Worm (Caenorhabditis elegans): ENCODE measurements around the gene leo-1.
A peak's percentile ranks its signal among the peaks of the same experiment; 100 is the strongest.

leo-1 gene

DNA sequence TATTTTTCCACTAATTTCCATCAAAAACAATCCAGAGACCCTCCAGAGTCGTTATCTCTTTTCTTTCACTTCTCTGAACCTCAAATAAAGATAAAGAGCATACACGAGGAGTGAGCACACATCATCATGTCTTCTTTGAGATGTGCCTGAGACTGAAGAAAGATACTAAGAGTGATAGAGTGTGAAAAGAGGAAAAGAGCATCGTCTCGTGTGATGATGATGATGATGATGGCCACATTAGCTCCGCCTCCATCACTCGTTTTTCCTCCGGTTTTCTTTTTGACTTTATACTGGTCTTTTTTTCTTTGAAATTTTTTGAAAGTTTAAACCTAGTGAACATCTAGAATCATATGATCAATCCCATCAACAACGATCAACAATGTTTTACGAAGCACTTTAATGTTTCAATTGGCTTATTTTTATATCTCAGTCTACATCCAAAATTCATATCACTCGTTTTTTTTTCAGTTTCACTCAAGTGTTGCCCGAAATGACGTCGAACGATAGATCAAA is 24.8 kb upstream of the leo-1 start, which contains the start of gene T01G1.2 (continued):
- TF ChIP-seq pqm-1 (tag; optimal IDR thresholded peaks at IDR 0.05): no peak
- TF ChIP-seq nhr-67 (tag; optimal IDR thresholded peaks at IDR 0.05): no peak
- TF ChIP-seq elt-2 (tag; optimal IDR thresholded peaks at IDR 0.05): no peak
- no peak for TF ChIP-seq ztf-11 (tag; optimal IDR thresholded peaks at IDR 0.05)
- TF ChIP-seq zag-1 (tag; optimal IDR thresholded peaks at IDR 0.05): no peak
- no peak for TF ChIP-seq lsy-12 (tag; optimal IDR thresholded peaks at IDR 0.05)
- TF ChIP-seq nhr-77 (tag; optimal IDR thresholded peaks at IDR 0.05): no peak
- TF ChIP-seq tbx-2 (tag; optimal IDR thresholded peaks at IDR 0.05): no peak
- no peak for TF ChIP-seq daf-12 (tag; optimal IDR thresholded peaks at IDR 0.05)
- TF ChIP-seq nhr-76 (tag; optimal IDR thresholded peaks at IDR 0.05): no peak
- no peak for TF ChIP-seq mml-1 (tag; optimal IDR thresholded peaks at IDR 0.05)
- TF ChIP-seq nhr-28 (tag; optimal IDR thresholded peaks at IDR 0.05): no peak
- TF ChIP-seq skn-1 (tag; optimal IDR thresholded peaks at IDR 0.05): peak; percentile 29
- TF ChIP-seq ZK546.5 (tag; optimal IDR thresholded peaks at IDR 0.05): no peak

DNA sequence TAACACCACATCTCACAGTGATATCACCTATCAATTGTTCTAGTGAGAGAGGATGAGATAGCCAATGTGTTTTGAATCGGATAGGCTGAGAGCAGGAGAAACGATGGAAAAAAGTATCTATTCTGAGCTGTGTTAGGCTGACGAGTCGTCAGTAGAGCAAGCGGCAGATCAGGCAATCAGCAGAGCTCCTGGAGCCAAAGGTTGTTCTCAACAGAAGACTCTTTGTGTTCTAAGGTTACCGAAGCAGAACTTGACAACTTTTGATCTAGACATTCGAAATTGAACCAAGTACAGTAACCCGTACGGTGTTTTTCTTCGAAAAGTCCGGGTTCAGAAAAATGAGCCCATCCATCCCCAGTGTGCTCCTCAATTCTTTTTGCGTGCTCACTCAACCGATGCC is 23.6 kb upstream of the leo-1 start:
- TF ChIP-seq nhr-11 (tag; optimal IDR thresholded peaks at IDR 0.05) (peak; percentile 8), ceh-9 (tag; optimal IDR thresholded peaks at IDR 0.05) (no peak), ztf-11 (tag; optimal IDR thresholded peaks at IDR 0.05) (no peak), eor-1 (tag; optimal IDR thresholded peaks at IDR 0.05) (no peak), ceh-16 (tag; optimal IDR thresholded peaks at IDR 0.05) (no peak)

DNA sequence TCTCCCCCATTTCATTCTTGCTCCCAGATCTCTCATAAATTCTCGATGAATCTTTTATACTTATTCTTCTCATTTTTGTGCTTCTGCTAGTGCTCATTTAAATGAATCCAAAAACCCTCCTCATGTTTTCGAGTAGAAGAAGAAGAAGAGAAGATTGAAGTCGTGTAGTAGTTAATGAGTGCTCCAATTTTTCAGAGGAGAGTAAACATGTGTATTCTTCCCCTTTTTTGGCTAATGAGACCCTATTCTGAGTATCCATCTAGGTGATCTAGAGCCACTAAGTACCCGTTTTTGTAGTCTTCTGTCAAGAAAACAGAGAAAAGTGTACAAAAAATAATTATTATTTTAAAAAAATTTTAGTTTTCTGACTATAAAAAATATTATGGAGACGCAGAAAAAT is 22.4 kb upstream of the leo-1 start:
- TF ChIP-seq zag-1 (tag; optimal IDR thresholded peaks at IDR 0.05) (no peak), pqm-1 (tag; optimal IDR thresholded peaks at IDR 0.05) (no peak), elt-1 (tag; optimal IDR thresholded peaks at IDR 0.05) (no peak)

DNA sequence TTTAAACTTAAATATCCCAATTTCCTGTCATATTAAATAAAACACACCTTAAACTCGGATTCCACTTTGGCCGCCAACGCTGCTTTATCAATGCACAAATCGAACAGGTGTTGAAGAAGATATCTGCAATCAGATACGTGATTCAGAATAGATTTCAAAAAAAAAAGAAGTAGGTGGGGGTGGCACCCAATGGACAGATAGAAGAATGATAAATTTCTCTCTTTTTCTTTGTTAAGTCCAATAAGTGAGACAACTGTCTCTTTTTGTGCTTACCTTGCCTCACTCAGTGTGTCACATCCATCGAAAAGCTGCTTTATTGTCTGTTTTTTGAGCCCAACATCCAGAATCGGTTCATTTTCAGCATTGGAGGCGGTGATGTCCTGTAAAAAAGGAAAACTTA is 21.6 kb upstream of the leo-1 start:
- TF ChIP-seq nhr-25 (tag; optimal IDR thresholded peaks at IDR 0.05) (no peak), nfya-1 (tag; optimal IDR thresholded peaks at IDR 0.05; ENCODE audit: insufficient read depth) (peak; percentile 13), lin-39 (tag; optimal IDR thresholded peaks at IDR 0.05) (peak; percentile 29)

DNA sequence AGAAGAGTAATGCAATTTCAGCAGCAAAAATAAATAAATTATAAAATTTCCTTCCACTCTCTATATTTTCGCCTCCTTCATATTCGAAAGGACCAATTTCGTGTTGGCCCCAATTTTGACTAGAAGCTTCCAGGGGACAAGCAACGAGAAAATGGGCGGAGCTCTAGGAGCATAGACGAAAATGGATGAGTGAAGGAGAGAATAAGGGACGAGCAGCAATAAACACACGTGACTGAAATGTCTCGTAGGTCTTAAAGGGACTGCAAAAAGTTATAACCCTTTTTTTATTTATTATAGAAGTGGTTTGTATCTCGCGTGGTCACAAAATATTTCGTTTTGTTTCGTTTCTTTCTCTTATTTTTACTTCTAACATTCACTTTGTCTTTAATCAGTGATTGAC is 20.6 kb upstream of the leo-1 start:
- peak; percentile 62 for TF ChIP-seq lin-39 (tag; optimal IDR thresholded peaks at IDR 0.05)
- TF ChIP-seq pqm-1 (tag; optimal IDR thresholded peaks at IDR 0.05): no peak
- no peak for TF ChIP-seq mml-1 (tag; optimal IDR thresholded peaks at IDR 0.05)
- TF ChIP-seq nhr-77 (tag; optimal IDR thresholded peaks at IDR 0.05): no peak
- TF ChIP-seq nfya-1 (tag; optimal IDR thresholded peaks at IDR 0.05; ENCODE audit: insufficient read depth): peak; percentile 41
- no peak for TF ChIP-seq ztf-11 (tag; optimal IDR thresholded peaks at IDR 0.05)

DNA sequence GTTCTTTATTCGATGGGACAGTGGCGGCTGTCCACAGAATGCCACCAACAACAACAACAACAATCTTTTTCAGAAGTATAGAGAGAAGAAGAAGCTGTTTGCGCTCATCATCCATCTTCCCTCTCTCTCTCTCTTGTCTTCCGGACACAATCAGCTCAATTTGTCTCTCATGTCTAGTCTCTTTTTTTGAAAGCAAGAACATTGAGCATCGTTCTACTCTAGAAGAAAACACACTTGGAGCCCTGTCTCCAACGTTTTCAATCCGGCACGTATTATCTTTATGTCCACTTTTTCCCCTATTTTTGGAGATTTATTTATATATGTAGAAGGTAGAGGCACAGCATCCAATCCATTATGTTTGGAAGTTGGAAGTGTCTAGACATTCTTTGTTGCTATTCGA is 19.7 kb upstream of the leo-1 start:
- TF ChIP-seq ztf-4 (tag; optimal IDR thresholded peaks at IDR 0.05) (no peak), lin-39 (tag; optimal IDR thresholded peaks at IDR 0.05) (peak; percentile 69)

DNA sequence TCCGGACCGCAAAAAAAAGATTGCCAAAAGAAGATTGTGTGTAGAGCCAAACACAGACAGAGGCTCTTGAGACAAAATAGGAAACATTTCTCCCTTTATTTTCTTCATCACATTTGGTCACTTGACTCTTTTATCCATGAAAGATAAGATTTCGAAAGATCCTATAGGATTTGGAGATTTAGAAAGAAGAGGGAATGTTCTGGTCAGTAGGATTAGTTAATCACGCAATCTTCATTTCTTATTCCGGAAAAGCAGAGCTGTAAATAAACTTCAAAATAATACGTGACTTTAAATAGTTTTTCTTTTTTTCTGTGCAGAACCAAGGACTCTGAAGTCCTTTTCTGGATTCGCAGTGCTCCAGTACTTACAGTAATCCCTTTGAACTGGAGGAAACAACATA is 18.1 kb upstream of the leo-1 start:
- no peak for TF ChIP-seq nhr-67 (tag; optimal IDR thresholded peaks at IDR 0.05)
- TF ChIP-seq ceh-82 (tag; optimal IDR thresholded peaks at IDR 0.05): no peak
- peak; percentile 7 for TF ChIP-seq nfya-1 (tag; optimal IDR thresholded peaks at IDR 0.05; ENCODE audit: insufficient read depth)
- TF ChIP-seq elt-1 (tag; optimal IDR thresholded peaks at IDR 0.05): peak; percentile 43
- TF ChIP-seq ceh-16 (tag; optimal IDR thresholded peaks at IDR 0.05): no peak

DNA sequence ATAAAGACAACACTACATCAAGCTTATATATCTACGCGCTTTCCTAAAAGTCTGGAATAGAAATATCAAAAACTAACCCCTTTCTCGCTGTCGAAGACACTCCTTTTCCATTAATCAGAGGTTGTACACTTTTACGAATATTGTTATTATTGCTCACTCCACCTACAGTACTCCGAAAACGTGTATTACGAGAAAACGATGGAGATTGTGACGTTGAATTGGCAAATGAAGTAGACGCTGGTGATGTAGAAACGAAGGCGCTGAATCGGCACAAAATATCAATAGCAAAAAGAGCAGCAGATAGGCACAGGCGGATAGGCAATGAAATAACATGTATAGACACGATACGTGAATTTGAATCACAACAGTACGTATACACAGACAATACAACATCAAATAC is 15.1 kb upstream of the leo-1 start:
- no peak for TF ChIP-seq ceh-28 (tag; optimal IDR thresholded peaks at IDR 0.05)
- no peak for TF ChIP-seq ztf-4 (tag; optimal IDR thresholded peaks at IDR 0.05)
- TF ChIP-seq nhr-76 (tag; optimal IDR thresholded peaks at IDR 0.05): no peak
- TF ChIP-seq daf-12 (tag; optimal IDR thresholded peaks at IDR 0.05): no peak
- TF ChIP-seq ztf-11 (tag; optimal IDR thresholded peaks at IDR 0.05): no peak
- no peak for TF ChIP-seq tbx-2 (tag; optimal IDR thresholded peaks at IDR 0.05)
